Worm (Caenorhabditis elegans) whole organism, L3 larva: ENCODE data around the gene lido-10.

Source experiments
- ceh-16 ChIP-seq: sonication (generic microtip); optimal IDR thresholded peaks from 2 replicates; lab custom pipeline; 2017; ENCODE audit warnings: missing biosample characterization, missing genetic modification characterization
- elt-1 ChIP-seq: fragments of 150-350 bp; optimal IDR thresholded peaks from 2 replicates; lab custom pipeline; 2014; ENCODE audit warnings: missing biosample characterization, missing genetic modification characterization
- elt-3 ChIP-seq, 3 experiments: fragments of 150-350 bp in 1 of 3; sonication (generic microtip) in 2 of 3; optimal IDR thresholded peaks; 2 replicates in 2 of 3; 4 replicates in 1 of 3; lab custom pipeline; 2014 to 2017; ENCODE audit warnings: missing biosample characterization in 3 of 3, missing genetic modification characterization in 3 of 3
- lin-15B ChIP-seq: fragments of 150-350 bp; optimal IDR thresholded peaks from 2 replicates; lab custom pipeline; 2014; ENCODE audit warnings: missing biosample characterization, missing genetic modification characterization
- nfya-1 ChIP-seq: sonication (generic microtip); optimal IDR thresholded peaks from 2 replicates; lab custom pipeline; 2017; ENCODE audit warnings: missing genetic modification characterization, mild to moderate bottlenecking, missing compliant biosample characterization, antibody characterized with exemption, moderate library complexity; ENCODE audit not compliant: insufficient read depth
- nhr-11 ChIP-seq: fragments of 150-350 bp; optimal IDR thresholded peaks from 2 replicates; lab custom pipeline; 2014; ENCODE audit warnings: missing biosample characterization, missing genetic modification characterization
- nhr-12 ChIP-seq: fragments of 150-350 bp; optimal IDR thresholded peaks from 2 replicates; lab custom pipeline; 2014; ENCODE audit warnings: missing biosample characterization, missing genetic modification characterization
- nhr-25 ChIP-seq: sonication (generic microtip); optimal IDR thresholded peaks from 2 replicates; lab custom pipeline; 2017; ENCODE audit warnings: missing biosample characterization, missing genetic modification characterization
- nhr-28 ChIP-seq: fragments of 150-350 bp; optimal IDR thresholded peaks from 2 replicates; lab custom pipeline; 2014; ENCODE audit warnings: missing biosample characterization, missing genetic modification characterization
- pha-4 ChIP-seq: fragments of 150-350 bp; optimal IDR thresholded peaks from 2 replicates; lab custom pipeline; 2014; ENCODE audit warnings: missing biosample characterization, missing genetic modification reagents, missing genetic modification characterization
- pqm-1 ChIP-seq: fragments of 150-350 bp; optimal IDR thresholded peaks from 2 replicates; lab custom pipeline; 2017; ENCODE audit warnings: missing biosample characterization, missing genetic modification characterization, inconsistent platforms
- tbx-2 ChIP-seq: sonication (generic microtip); optimal IDR thresholded peaks from 2 replicates; lab custom pipeline; 2016; ENCODE audit warnings: mild to moderate bottlenecking, missing genetic modification characterization, missing compliant biosample characterization
- ztf-11 ChIP-seq: fragments of 150-350 bp; optimal IDR thresholded peaks from 2 replicates; lab custom pipeline; 2014; ENCODE audit warnings: missing biosample characterization, missing genetic modification characterization

ce11 chrII:2955656-2956115 lies 46.6 kb upstream of the lido-10 start, which contains the start of gene irld-48:
- TF ChIP-seq nhr-25, result no peak
- TF ChIP-seq nfya-1 (tag; lab: Kevin White, UChicago), result no peak
- no peak for TF ChIP-seq lin-15B (tag; lab: Kevin White, UChicago)
- TF ChIP-seq ceh-16, result no peak
- TF ChIP-seq elt-3 (tag; optimal IDR thresholded peaks at IDR 0.05; lab: Kevin White, UChicago), result no peak
- no peak for TF ChIP-seq pqm-1 (tag; lab: Kevin White, UChicago)
- no peak for TF ChIP-seq ztf-11 (tag; lab: Kevin White, UChicago)
- no peak for TF ChIP-seq nhr-11
- TF ChIP-seq nhr-28 (tag; lab: Kevin White, UChicago), result no peak
- no peak for TF ChIP-seq nhr-12 (tag; lab: Kevin White, UChicago)
- no peak for TF ChIP-seq tbx-2
- no peak for TF ChIP-seq pha-4 (tag; lab: Kevin White, UChicago)
- no peak for TF ChIP-seq elt-1
